Worm (Caenorhabditis elegans) whole organism, L3 larva: ENCODE measurements around the gene srh-146.

Experiments used
- R02D3.7 ChIP-seq: fragments of 150-350 bp; optimal IDR thresholded peaks from 2 replicates; lab custom pipeline; 2014; ENCODE audit warnings: missing biosample characterization, missing genetic modification characterization
- aly-2 ChIP-seq: fragments of 150-350 bp; optimal IDR thresholded peaks from 2 replicates; lab custom pipeline; 2014; ENCODE audit warnings: missing biosample characterization, missing genetic modification characterization
- ama-1 ChIP-seq: fragments of 150-350 bp; optimal IDR thresholded peaks from 2 replicates; lab custom pipeline; 2018
- fkh-10 ChIP-seq: sonication (generic microtip); optimal IDR thresholded peaks from 2 replicates; lab custom pipeline; 2017; ENCODE audit warnings: missing biosample characterization, missing genetic modification reagents, missing genetic modification characterization
- lin-15B ChIP-seq: fragments of 150-350 bp; optimal IDR thresholded peaks from 2 replicates; lab custom pipeline; 2014; ENCODE audit warnings: missing biosample characterization, missing genetic modification characterization
- mdl-1 ChIP-seq: fragments of 150-350 bp; optimal IDR thresholded peaks from 2 replicates; lab custom pipeline; 2014; ENCODE audit warnings: missing biosample characterization, missing genetic modification characterization
- nhr-23 ChIP-seq: fragments of 150-350 bp; optimal IDR thresholded peaks from 2 replicates; lab custom pipeline; 2014; ENCODE audit warnings: missing biosample characterization, missing genetic modification reagents, missing genetic modification characterization
- nhr-28 ChIP-seq: fragments of 150-350 bp; optimal IDR thresholded peaks from 2 replicates; lab custom pipeline; 2014; ENCODE audit warnings: missing biosample characterization, missing genetic modification characterization
- nhr-76 ChIP-seq: fragments of 150-350 bp; sonication (generic microtip); optimal IDR thresholded peaks from 5 replicates; lab custom pipeline; 2014; ENCODE audit warnings: missing biosample characterization, missing genetic modification characterization
- pqm-1 ChIP-seq: fragments of 150-350 bp; optimal IDR thresholded peaks from 2 replicates; lab custom pipeline; 2017; ENCODE audit warnings: missing biosample characterization, missing genetic modification characterization, inconsistent platforms
- sea-2 ChIP-seq: fragments of 150-350 bp; sonication (generic microtip); optimal IDR thresholded peaks from 4 replicates; lab custom pipeline; 2014; ENCODE audit warnings: missing biosample characterization, missing genetic modification reagents, missing genetic modification characterization
- skn-1 ChIP-seq: fragments of 150-350 bp; optimal IDR thresholded peaks from 2 replicates; lab custom pipeline; 2014; ENCODE audit warnings: missing biosample characterization, missing genetic modification characterization

ce11 chrV:2877509-2877908, 36.5 kb upstream of the srh-146 start, which contains the start of gene F37B4.10:
- TF ChIP-seq nhr-23 (tag; lab: Kevin White, UChicago): no peak
- no peak for TF ChIP-seq pqm-1 (tag; lab: Kevin White, UChicago)
- no peak for TF ChIP-seq nhr-28 (tag; lab: Kevin White, UChicago)
- no peak for TF ChIP-seq sea-2 (GFP tag; lab: Kevin White, UChicago)
- no peak for TF ChIP-seq lin-15B
- TF ChIP-seq aly-2 (tag; lab: Kevin White, UChicago): no peak
- TF ChIP-seq ama-1 (lab: Kevin White, UChicago): no peak
- TF ChIP-seq skn-1 (tag; lab: Kevin White, UChicago): no peak
- TF ChIP-seq nhr-76 (tag; lab: Kevin White, UChicago): no peak
- no peak for TF ChIP-seq R02D3.7 (tag; lab: Kevin White, UChicago)
- TF ChIP-seq fkh-10 (GFP tag; lab: Kevin White, UChicago): no peak
- no peak for TF ChIP-seq mdl-1 (tag; lab: Kevin White, UChicago)
